Fruit fly (Drosophila melanogaster) whole organism, embryonic: Measurements from ENCODE around the gene Enoph.

Source experiments
- ATbp ChIP-seq: fragments of 200-800 bp; sonication (Bioruptor generic); optimal IDR thresholded peaks from 2 replicates; lab custom pipeline; 2017; ENCODE audit warnings: missing biosample characterization, mild to moderate bottlenecking, missing genetic modification characterization, missing genetic modification reagents
- CG10274 ChIP-seq: fragments of 200-800 bp; sonication (Bioruptor generic); optimal IDR thresholded peaks from 3 replicates; lab custom pipeline; 2017; ENCODE audit warnings: missing biosample characterization, mild to moderate bottlenecking, missing genetic modification characterization
- CG11085 ChIP-seq: fragments of 200-800 bp; sonication (Bioruptor generic); IDR thresholded peaks from 2 replicates; pipeline ENCODE4 v1.3.6; 2022; ENCODE audit warnings: missing biosample characterization, missing genetic modification characterization
- CG11696 ChIP-seq: fragments of 200-800 bp; sonication (Bioruptor generic); IDR thresholded peaks from 2 replicates; pipeline ENCODE4 v1.3.6; 2022; ENCODE audit warnings: missing biosample characterization, missing genetic modification characterization
- CG12219 ChIP-seq: fragments of 200-800 bp; sonication (Bioruptor generic); optimal IDR thresholded peaks from 3 replicates; lab custom pipeline; 2018; ENCODE audit warnings: missing biosample characterization, mild to moderate bottlenecking, missing genetic modification characterization
- CG12391 ChIP-seq: fragments of 200-800 bp; sonication (Bioruptor generic); optimal IDR thresholded peaks from 3 replicates; lab custom pipeline; 2018; ENCODE audit warnings: missing biosample characterization, mild to moderate bottlenecking, missing genetic modification characterization, moderate library complexity
- CG1792 ChIP-seq: fragments of 200-800 bp; sonication (Bioruptor generic); optimal IDR thresholded peaks from 2 replicates; lab custom pipeline; 2016; ENCODE audit warnings: missing biosample characterization, missing genetic modification characterization
- CG1832 ChIP-seq: fragments of 200-800 bp; sonication (Bioruptor generic); optimal IDR thresholded peaks from 2 replicates; lab custom pipeline; 2017; ENCODE audit warnings: missing biosample characterization, mild to moderate bottlenecking, missing genetic modification characterization, inconsistent platforms
- CG2120 ChIP-seq: fragments of 200-800 bp; sonication (Bioruptor generic); optimal IDR thresholded peaks from 3 replicates; lab custom pipeline; 2016; ENCODE audit warnings: missing biosample characterization, missing genetic modification characterization
- CG2129 ChIP-seq: fragments of 200-800 bp; sonication (Bioruptor generic); IDR thresholded peaks from 2 replicates; pipeline ENCODE4 v1.3.6; 2022; ENCODE audit warnings: missing biosample characterization, missing genetic modification characterization; ENCODE audit not compliant: partially characterized antibody
- CG2199 ChIP-seq: fragments of 200-800 bp; sonication (Bioruptor generic); IDR thresholded peaks from 3 replicates; pipeline ENCODE4 v1.3.6; 2022; ENCODE audit warnings: missing biosample characterization, missing genetic modification characterization
- CG2678 ChIP-seq: fragments of 200-800 bp; sonication (Bioruptor generic); optimal IDR thresholded peaks from 3 replicates; lab custom pipeline; 2019; ENCODE audit warnings: missing biosample characterization, mild to moderate bottlenecking, missing genetic modification characterization, moderate library complexity
- CG30020 ChIP-seq: fragments of 200-800 bp; optimal IDR thresholded peaks from 2 replicates; lab custom pipeline; 2019; ENCODE audit warnings: missing biosample characterization, mild to moderate bottlenecking, missing genetic modification characterization, moderate library complexity
- CG3407 ChIP-seq: fragments of 200-800 bp; sonication (Bioruptor generic); optimal IDR thresholded peaks from 2 replicates; lab custom pipeline; 2018; ENCODE audit warnings: missing biosample characterization, mild to moderate bottlenecking, missing genetic modification characterization
- CG34224 ChIP-seq: fragments of 200-800 bp; sonication (Bioruptor generic); IDR thresholded peaks from 3 replicates; pipeline ENCODE4 v1.3.6; 2022; ENCODE audit warnings: missing biosample characterization, missing genetic modification characterization; ENCODE audit not compliant: partially characterized antibody
- CG3847 ChIP-seq: fragments of 200-800 bp; sonication (Bioruptor generic); IDR thresholded peaks from 2 replicates; pipeline ENCODE4 v1.3.6; 2022; ENCODE audit warnings: missing biosample characterization, missing genetic modification characterization
- CG4360 ChIP-seq: fragments of 200-800 bp; sonication (Bioruptor generic); IDR thresholded peaks from 2 replicates; pipeline ENCODE4 v1.3.6; 2022; ENCODE audit warnings: missing biosample characterization, missing genetic modification characterization
- CG4404 ChIP-seq: fragments of 200-800 bp; sonication (Bioruptor generic); IDR thresholded peaks from 2 replicates; pipeline ENCODE4 v1.3.6; 2022; ENCODE audit warnings: missing biosample characterization, missing genetic modification characterization
- CG4854 ChIP-seq: fragments of 200-800 bp; sonication (Bioruptor generic); optimal IDR thresholded peaks from 2 replicates; lab custom pipeline; 2016; ENCODE audit warnings: missing biosample characterization, missing genetic modification characterization, inconsistent platforms
- CG7372 ChIP-seq: fragments of 200-800 bp; sonication (Bioruptor generic); IDR thresholded peaks from 2 replicates; pipeline ENCODE4 v1.3.6; 2022; ENCODE audit warnings: missing biosample characterization, missing genetic modification characterization
- CG8281 ChIP-seq: fragments of 200-800 bp; sonication (Bioruptor generic); optimal IDR thresholded peaks from 2 replicates; lab custom pipeline; 2018; ENCODE audit warnings: missing biosample characterization, mild to moderate bottlenecking, missing genetic modification characterization, moderate library complexity
- CG9437 ChIP-seq: fragments of 200-800 bp; sonication (Bioruptor generic); optimal IDR thresholded peaks from 2 replicates; lab custom pipeline; 2018; ENCODE audit warnings: missing biosample characterization, mild to moderate bottlenecking, missing genetic modification characterization
- CG9797 ChIP-seq: fragments of 200-800 bp; sonication (Bioruptor generic); optimal IDR thresholded peaks from 3 replicates; lab custom pipeline; 2018; ENCODE audit warnings: missing biosample characterization, mild to moderate bottlenecking, missing genetic modification characterization
- CG9932 ChIP-seq: fragments of 200-800 bp; sonication (Bioruptor generic); IDR thresholded peaks from 2 replicates; pipeline ENCODE4 v1.3.6; 2022; ENCODE audit warnings: missing biosample characterization, missing genetic modification characterization
- CTCF ChIP-seq: fragments of 200-800 bp; sonication (Bioruptor generic); optimal IDR thresholded peaks from 2 replicates; lab custom pipeline; 2017; ENCODE audit warnings: missing biosample characterization, mild to moderate bottlenecking, missing genetic modification characterization, moderate library complexity
- CoRest ChIP-seq: fragments of 200-800 bp; sonication (Bioruptor generic); optimal IDR thresholded peaks from 3 replicates; lab custom pipeline; 2018; ENCODE audit warnings: missing biosample characterization, mild to moderate bottlenecking, missing genetic modification characterization, moderate library complexity
- Fer2 ChIP-seq: fragments of 200-800 bp; sonication (Bioruptor generic); optimal IDR thresholded peaks from 2 replicates; lab custom pipeline; 2018; ENCODE audit warnings: missing biosample characterization, mild to moderate bottlenecking, missing genetic modification characterization, moderate library complexity
- HLHmδ ChIP-seq: fragments of 200-800 bp; sonication (Bioruptor generic); optimal IDR thresholded peaks from 2 replicates; lab custom pipeline; 2018; ENCODE audit warnings: missing biosample characterization, mild to moderate bottlenecking, missing genetic modification characterization, moderate library complexity
- HmgZ ChIP-seq: fragments of 200-800 bp; sonication (Bioruptor generic); optimal IDR thresholded peaks from 2 replicates; lab custom pipeline; 2018; ENCODE audit warnings: missing biosample characterization, mild to moderate bottlenecking, missing genetic modification characterization
- MBD-R2 ChIP-seq: fragments of 200-800 bp; sonication (Bioruptor generic); IDR thresholded peaks from 2 replicates; pipeline ENCODE4 v1.3.6; 2022; ENCODE audit warnings: missing biosample characterization, missing genetic modification characterization
- Myb ChIP-seq: fragments of 200-800 bp; sonication (Bioruptor generic); optimal IDR thresholded peaks from 2 replicates; lab custom pipeline; 2016; ENCODE audit warnings: missing biosample characterization, missing genetic modification characterization
- Opbp ChIP-seq: fragments of 200-800 bp; sonication (Bioruptor generic); IDR thresholded peaks from 3 replicates; pipeline ENCODE4 v1.3.6; 2022; ENCODE audit warnings: missing biosample characterization, missing genetic modification characterization; ENCODE audit not compliant: partially characterized antibody
- Spps ChIP-seq: fragments of 200-800 bp; sonication (Bioruptor generic); optimal IDR thresholded peaks from 2 replicates; lab custom pipeline; 2018; ENCODE audit warnings: missing biosample characterization, mild to moderate bottlenecking, missing genetic modification characterization
- Sry-δ ChIP-seq: fragments of 200-800 bp; sonication (Bioruptor generic); optimal IDR thresholded peaks from 2 replicates; lab custom pipeline; 2016; ENCODE audit warnings: missing biosample characterization, missing genetic modification characterization
- ap ChIP-seq: fragments of 200-800 bp; sonication (Bioruptor generic); IDR thresholded peaks from 2 replicates; pipeline ENCODE4 v1.3.6; 2022; ENCODE audit warnings: missing biosample characterization, missing genetic modification characterization
- ash1 ChIP-seq: fragments of 200-800 bp; sonication (Bioruptor generic); optimal IDR thresholded peaks from 2 replicates; lab custom pipeline; 2018; ENCODE audit warnings: missing biosample characterization, mild to moderate bottlenecking, missing genetic modification characterization
- bowl ChIP-seq: fragments of 200-800 bp; sonication (Bioruptor generic); IDR thresholded peaks from 2 replicates; pipeline ENCODE4 v1.3.6; 2022; ENCODE audit warnings: missing biosample characterization, missing genetic modification characterization
- bsh ChIP-seq, 2 experiments: fragments of 200-800 bp; sonication (Bioruptor generic); optimal IDR thresholded peaks; 2 replicates each; lab custom pipeline; 2017 to 2018; ENCODE audit warnings: mild to moderate bottlenecking in 2 of 2, missing biosample characterization in 2 of 2, missing genetic modification characterization in 2 of 2, moderate library complexity in 1 of 2
- caup ChIP-seq: fragments of 200-800 bp; sonication (Bioruptor generic); optimal IDR thresholded peaks from 3 replicates; lab custom pipeline; 2017; ENCODE audit warnings: missing biosample characterization, mild to moderate bottlenecking, missing genetic modification characterization, moderate library complexity; ENCODE audit not compliant: severe bottlenecking
- ci ChIP-seq: fragments of 200-800 bp; sonication (Bioruptor generic); IDR thresholded peaks from 3 replicates; pipeline ENCODE4 v1.3.6; 2022; ENCODE audit warnings: missing biosample characterization, missing genetic modification characterization
- cwo ChIP-seq: fragments of 200-800 bp; sonication (Bioruptor generic); optimal IDR thresholded peaks from 3 replicates; lab custom pipeline; 2017; ENCODE audit warnings: missing biosample characterization, missing genetic modification characterization, mild to moderate bottlenecking, moderate library complexity, missing genetic modification reagents
- gfzf ChIP-seq: fragments of 200-800 bp; sonication (Bioruptor generic); optimal IDR thresholded peaks from 2 replicates; lab custom pipeline; 2016; ENCODE audit warnings: missing biosample characterization, mild to moderate bottlenecking, missing genetic modification characterization, moderate library complexity
- lilli ChIP-seq: fragments of 200-800 bp; sonication (Bioruptor generic); optimal IDR thresholded peaks from 3 replicates; lab custom pipeline; 2016; ENCODE audit warnings: missing biosample characterization, missing genetic modification characterization
- otp ChIP-seq: fragments of 200-800 bp; sonication (Bioruptor generic); IDR thresholded peaks from 3 replicates; pipeline ENCODE4, ENCODE4 v1.3.6; 2022; ENCODE audit warnings: missing biosample characterization, missing genetic modification characterization
- ranshi ChIP-seq: fragments of 200-800 bp; sonication (Bioruptor generic); IDR thresholded peaks from 2 replicates; pipeline ENCODE4 v1.3.6; 2022; ENCODE audit warnings: missing biosample characterization, missing genetic modification characterization
- ro ChIP-seq: fragments of 200-800 bp; sonication (Bioruptor generic); IDR thresholded peaks from 2 replicates; pipeline ENCODE4 v1.3.6; 2022; ENCODE audit warnings: missing biosample characterization, missing genetic modification characterization
- run ChIP-seq: fragments of 200-800 bp; sonication (Bioruptor generic); optimal IDR thresholded peaks from 3 replicates; lab custom pipeline; 2018; ENCODE audit warnings: missing biosample characterization, mild to moderate bottlenecking, missing genetic modification characterization
- sug ChIP-seq: fragments of 200-800 bp; optimal IDR thresholded peaks from 2 replicates; lab custom pipeline; 2019; ENCODE audit warnings: missing biosample characterization, mild to moderate bottlenecking, missing genetic modification characterization, moderate library complexity
- tgo ChIP-seq: fragments of 200-800 bp; sonication (Bioruptor generic); IDR thresholded peaks from 3 replicates; pipeline ENCODE4 v1.3.6; 2022; ENCODE audit warnings: missing biosample characterization, missing genetic modification characterization
- vnd ChIP-seq: fragments of 200-800 bp; sonication (Bioruptor generic); IDR thresholded peaks from 3 replicates; pipeline ENCODE4 v1.3.6; 2022; ENCODE audit warnings: missing biosample characterization, missing genetic modification characterization; ENCODE audit not compliant: partially characterized antibody

The Enoph gene

dm6 chr3R:5251243-5251865, 5.1 kb downstream of the Enoph start, which contains the start of gene CtsF (continued):
- TF ChIP-seq cwo (GFP tag; lab: Kevin White, UChicago): no peak
- no peak for TF ChIP-seq CG10274 (GFP tag; lab: Kevin White, UChicago)
- TF ChIP-seq Spps (tag; lab: Kevin White, UChicago): no peak
- peak; percentile 93 for TF ChIP-seq CG2129
- no peak for TF ChIP-seq CG4404 (GFP tag; lab: Robert Waterston, UW)
- TF ChIP-seq Myb: peak; percentile 78
- TF ChIP-seq CG1792 (GFP tag; lab: Kevin White, UChicago): peak; percentile 12
- TF ChIP-seq lilli (GFP tag; lab: Kevin White, UChicago): peak; percentile 24
- no peak for TF ChIP-seq ro (GFP tag; lab: Robert Waterston, UW)
- peak; percentile 33 for TF ChIP-seq CG12391
- peak; percentile 15 for TF ChIP-seq CG2120 (GFP tag; lab: Kevin White, UChicago)
- TF ChIP-seq HmgZ (tag; lab: Kevin White, UChicago): peak; percentile 78
- peak; percentile 43 for TF ChIP-seq CG30020
- no peak for TF ChIP-seq ash1 (GFP tag; lab: Kevin White, UChicago)
- no peak for TF ChIP-seq ATbp (GFP tag; lab: Kevin White, UChicago)
- no peak for TF ChIP-seq otp (GFP tag; lab: Robert Waterston, UW)
- no peak for TF ChIP-seq CTCF
- TF ChIP-seq CG34224: peak; percentile 100
- TF ChIP-seq bsh (GFP tag; optimal IDR thresholded peaks at IDR 0.05; lab: Kevin White, UChicago): no peak
- peak; percentile 41 for TF ChIP-seq gfzf
- TF ChIP-seq CoRest (tag; lab: Kevin White, UChicago): peak; percentile 34
- peak; percentile 69 for TF ChIP-seq sug
- peak; percentile 84 for TF ChIP-seq CG1832 (GFP tag; lab: Kevin White, UChicago)
- TF ChIP-seq CG2678 (tag; lab: Kevin White, UChicago): peak; percentile 3
- TF ChIP-seq CG7372 (GFP tag; lab: Robert Waterston, UW): no peak
- 0 out of 3 replicates have a peak, but pooled peaks have one; percentile 13 for TF ChIP-seq CG2199
- TF ChIP-seq bowl: no peak
- TF ChIP-seq CG3847 (GFP tag; lab: Robert Waterston, UW): peak; percentile 34; the same call in 1 of the 2 replicates
- TF ChIP-seq Fer2: no peak
- no peak for TF ChIP-seq tgo (GFP tag; lab: Robert Waterston, UW)
- TF ChIP-seq HLHmδ (GFP tag; lab: Kevin White, UChicago): no peak
- no peak for TF ChIP-seq CG11085
- peak; percentile 56; the same call in 2 of the 3 replicates for TF ChIP-seq ci
- no peak for TF ChIP-seq CG3407
- TF ChIP-seq ranshi: no peak; the same call in 1 of the 2 replicates
- TF ChIP-seq caup: peak; percentile 15
- peak; percentile 99 for TF ChIP-seq vnd
- TF ChIP-seq CG11696 (GFP tag; lab: Robert Waterston, UW): no peak
- peak; percentile 99 for TF ChIP-seq Opbp (GFP tag; lab: Robert Waterston, UW)
- peak; percentile 98 for TF ChIP-seq Sry-δ
- peak; percentile 47 for TF ChIP-seq run
- TF ChIP-seq CG12219 (GFP tag; lab: Kevin White, UChicago): no peak
- no peak for TF ChIP-seq CG9437 (GFP tag; lab: Kevin White, UChicago)
- peak; percentile 45 for TF ChIP-seq CG4360 (GFP tag; lab: Robert Waterston, UW)
- no peak for TF ChIP-seq ap (GFP tag; lab: Robert Waterston, UW)
- TF ChIP-seq CG9797 (GFP tag; lab: Kevin White, UChicago): peak; percentile 39
- TF ChIP-seq MBD-R2: peak; percentile 70
- no peak for TF ChIP-seq CG4854 (GFP tag; lab: Kevin White, UChicago)
- TF ChIP-seq CG8281 (tag; lab: Kevin White, UChicago): no peak
- TF ChIP-seq CG9932: peak; percentile 62
